Worm (Caenorhabditis elegans): ENCODE results near the gene rars-2.

ce11 chrII:6160994-6161393, 35.6 kb downstream of the rars-2 start, which contains the start of gene exp-1:
- no peak for TF ChIP-seq F13C5.2 (tag; optimal IDR thresholded peaks at IDR 0.05)
- TF ChIP-seq ets-7 (tag; optimal IDR thresholded peaks at IDR 0.05) = no peak
- no peak for TF ChIP-seq flt-1 (GFP tag; IDR thresholded peaks at IDR 0.05)

Measured in whole organism, early embryonic.